Fruit fly (Drosophila melanogaster): Measurements from ENCODE around the gene nebu.

nebu gene

dm6 chr3L:12804730-12805170 is 38.2 kb downstream of the nebu start, which contains the start of gene Atg1 (continued):
- TF ChIP-seq CG12299 (tag; optimal IDR thresholded peaks at IDR 0.05) (no peak), CG1792 (GFP tag; optimal IDR thresholded peaks at IDR 0.05) (no peak), Lim3 (GFP tag; IDR thresholded peaks at IDR 0.05) (no peak), usp (GFP tag; optimal IDR thresholded peaks at IDR 0.05) (no peak), CG7928 (GFP tag; optimal IDR thresholded peaks at IDR 0.05) (no peak), CG8281 (tag; optimal IDR thresholded peaks at IDR 0.05) (no peak), sens (GFP tag) (no peak), dati (GFP tag; IDR thresholded peaks at IDR 0.05) (no peak), disco-r (GFP tag; optimal IDR thresholded peaks at IDR 0.05) (no peak), HLH4C (GFP tag; IDR thresholded peaks at IDR 0.05; ENCODE audit: partially characterized antibody) (no peak), Deaf1 (tag; optimal IDR thresholded peaks at IDR 0.05) (peak; percentile 8), CG31365 (tag; optimal IDR thresholded peaks at IDR 0.05) (no peak), CG11456 (GFP tag; IDR thresholded peaks at IDR 0.05) (no peak), wdn (GFP tag; IDR thresholded peaks at IDR 0.05) (no peak), CG17385 (GFP tag; optimal IDR thresholded peaks at IDR 0.05) (no peak), CG5245 (GFP tag; optimal IDR thresholded peaks at IDR 0.05) (no peak), lov (optimal IDR thresholded peaks at IDR 0.05) (no peak), lov (GFP tag; IDR thresholded peaks at IDR 0.05) (no peak), gcm2 (GFP tag; optimal IDR thresholded peaks at IDR 0.05) (no peak), zen (tag; optimal IDR thresholded peaks at IDR 0.05) (no peak), Doc2 (GFP tag; IDR thresholded peaks at IDR 0.05) (no peak), B-H2 (GFP tag; optimal IDR thresholded peaks at IDR 0.05) (no peak), pzg (GFP tag; optimal IDR thresholded peaks at IDR 0.05) (peak; percentile 62), Neu2 (GFP tag; optimal IDR thresholded peaks at IDR 0.05; ENCODE audit: borderline replicate concordance) (no peak), Side (GFP tag; optimal IDR thresholded peaks at IDR 0.05) (peak; percentile 38), CG6683 (GFP tag; optimal IDR thresholded peaks at IDR 0.05) (no peak), ac (GFP tag; optimal IDR thresholded peaks at IDR 0.05) (no peak), slou (GFP tag; optimal IDR thresholded peaks at IDR 0.05) (no peak), MESR4 (GFP tag; optimal IDR thresholded peaks at IDR 0.05) (peak; percentile 71), CG15011 (GFP tag; optimal IDR thresholded peaks at IDR 0.05) (no peak), da (GFP tag; optimal IDR thresholded peaks at IDR 0.05) (no peak), fru (optimal IDR thresholded peaks at IDR 0.05) (no peak), CG4282 (GFP tag; optimal IDR thresholded peaks at IDR 0.05) (peak; percentile 17), ash1 (GFP tag; optimal IDR thresholded peaks at IDR 0.05) (peak; percentile 19), stwl (tag; optimal IDR thresholded peaks at IDR 0.05) (peak; percentile 1), maf-S (GFP tag; optimal IDR thresholded peaks at IDR 0.05) (no peak), Med (GFP tag) (peak; percentile 85), Max (GFP tag; optimal IDR thresholded peaks at IDR 0.05) (no peak), vvl (GFP tag; IDR thresholded peaks at IDR 0.05) (no peak), CG13296 (GFP tag; optimal IDR thresholded peaks at IDR 0.05) (peak; percentile 11), pb (GFP tag; optimal IDR thresholded peaks at IDR 0.05) (peak; percentile 9), Ada2b (GFP tag; IDR thresholded peaks at IDR 0.05) (no peak), rib (GFP tag; IDR thresholded peaks at IDR 0.05) (0 out of 2 replicates have a peak, but pooled peaks have one; percentile 20), esg (GFP tag; conservative IDR thresholded peaks at IDR 0.05) (no peak), Jarid2 (GFP tag; optimal IDR thresholded peaks at IDR 0.05) (peak; percentile 85), z (GFP tag; IDR thresholded peaks at IDR 0.05) (no peak), CG12071 (GFP tag; optimal IDR thresholded peaks at IDR 0.05) (peak; percentile 22), nom (GFP tag; optimal IDR thresholded peaks at IDR 0.05) (peak; percentile 26), CG32772 (GFP tag; IDR thresholded peaks at IDR 0.05) (no peak), stc (GFP tag; IDR thresholded peaks at IDR 0.05) (no peak), Dp (GFP tag; optimal IDR thresholded peaks at IDR 0.05) (peak; percentile 24), ind (GFP tag; optimal IDR thresholded peaks at IDR 0.05) (no peak), CG43689 (GFP tag; IDR thresholded peaks at IDR 0.05) (no peak)
